Fruit fly (Drosophila melanogaster) whole organism, embryonic: ENCODE results near the gene CG7407.

Experiments used
- Aef1 ChIP-seq: fragments of 200-800 bp; sonication (Bioruptor generic); IDR thresholded peaks from 3 replicates; pipeline ENCODE4 v1.3.6; 2022; ENCODE audit warnings: missing biosample characterization, missing genetic modification characterization
- Atf6 ChIP-seq: fragments of 200-800 bp; sonication (Bioruptor generic); IDR thresholded peaks from 2 replicates; pipeline ENCODE4 v1.3.6; 2022; ENCODE audit warnings: missing biosample characterization, missing genetic modification characterization
- CG10543 ChIP-seq: fragments of 200-800 bp; sonication (Bioruptor generic); optimal IDR thresholded peaks from 3 replicates; lab custom pipeline; 2017; ENCODE audit warnings: missing biosample characterization, mild to moderate bottlenecking, missing genetic modification characterization, moderate library complexity
- CG10959 ChIP-seq: fragments of 200-800 bp; sonication (Bioruptor generic); IDR thresholded peaks from 2 replicates; pipeline ENCODE4 v1.3.6; 2022; ENCODE audit warnings: missing biosample characterization, missing genetic modification characterization
- CG11695 ChIP-seq: fragments of 200-800 bp; sonication (Bioruptor generic); IDR thresholded peaks from 3 replicates; pipeline ENCODE4 v1.3.6; 2022; ENCODE audit warnings: missing biosample characterization, missing genetic modification characterization
- CG12219 ChIP-seq: fragments of 200-800 bp; sonication (Bioruptor generic); optimal IDR thresholded peaks from 3 replicates; lab custom pipeline; 2018; ENCODE audit warnings: missing biosample characterization, mild to moderate bottlenecking, missing genetic modification characterization
- CG12769 ChIP-seq: fragments of 200-800 bp; sonication (Bioruptor generic); optimal IDR thresholded peaks from 2 replicates; lab custom pipeline; 2019; ENCODE audit warnings: missing biosample characterization, mild to moderate bottlenecking, missing genetic modification characterization, moderate library complexity
- CG13296 ChIP-seq: fragments of 200-800 bp; sonication (Bioruptor generic); optimal IDR thresholded peaks from 3 replicates; lab custom pipeline; 2018; ENCODE audit warnings: missing biosample characterization, mild to moderate bottlenecking, missing genetic modification characterization
- CG1603 ChIP-seq: fragments of 200-800 bp; sonication (Bioruptor generic); optimal IDR thresholded peaks from 2 replicates; lab custom pipeline; 2019; ENCODE audit warnings: missing biosample characterization, mild to moderate bottlenecking, missing genetic modification characterization, moderate library complexity
- CG16813 ChIP-seq: fragments of 200-800 bp; sonication (Bioruptor generic); IDR thresholded peaks from 3 replicates; pipeline ENCODE4 v1.3.6; 2022; ENCODE audit warnings: missing biosample characterization, missing genetic modification characterization; ENCODE audit not compliant: partially characterized antibody
- CG16863 ChIP-seq: fragments of 200-800 bp; sonication (Bioruptor generic); optimal IDR thresholded peaks from 3 replicates; lab custom pipeline; 2016; ENCODE audit warnings: missing biosample characterization, missing genetic modification characterization
- CG17186 ChIP-seq: fragments of 200-800 bp; sonication (Bioruptor generic); optimal IDR thresholded peaks from 3 replicates; lab custom pipeline; 2017; ENCODE audit warnings: missing biosample characterization, missing genetic modification reagents, missing genetic modification characterization
- CG2889 ChIP-seq: fragments of 200-800 bp; sonication (Bioruptor generic); IDR thresholded peaks from 3 replicates; pipeline ENCODE4 v1.3.6; 2022; ENCODE audit warnings: missing biosample characterization, missing genetic modification characterization
- CG31224 ChIP-seq: fragments of 200-800 bp; sonication (Bioruptor generic); IDR thresholded peaks from 2 replicates; pipeline ENCODE4 v1.3.6; 2022; ENCODE audit warnings: missing biosample characterization, missing genetic modification characterization
- CG31441 ChIP-seq: fragments of 200-800 bp; sonication (Bioruptor generic); IDR thresholded peaks from 2 replicates; pipeline ENCODE4 v1.3.6; 2022; ENCODE audit warnings: missing biosample characterization, missing genetic modification characterization
- CG4730 ChIP-seq: fragments of 200-800 bp; sonication (Bioruptor generic); IDR thresholded peaks from 2 replicates; pipeline ENCODE4 v1.3.6; 2022; ENCODE audit warnings: missing biosample characterization, missing genetic modification characterization
- CG6683 ChIP-seq: fragments of 200-800 bp; sonication (Bioruptor generic); optimal IDR thresholded peaks from 2 replicates; lab custom pipeline; 2017; ENCODE audit warnings: missing biosample characterization, mild to moderate bottlenecking, missing genetic modification characterization, missing genetic modification reagents
- CG6791 ChIP-seq: fragments of 200-800 bp; sonication (Bioruptor generic); IDR thresholded peaks from 3 replicates; pipeline ENCODE4 v1.3.6; 2022; ENCODE audit warnings: missing biosample characterization, missing genetic modification characterization; ENCODE audit not compliant: partially characterized antibody
- CG7839 ChIP-seq: fragments of 200-800 bp; sonication (Bioruptor generic); optimal IDR thresholded peaks from 3 replicates; lab custom pipeline; 2018; ENCODE audit warnings: missing biosample characterization, mild to moderate bottlenecking, missing genetic modification characterization, moderate library complexity
- CG7928 ChIP-seq: fragments of 200-800 bp; sonication (Bioruptor generic); optimal IDR thresholded peaks from 2 replicates; lab custom pipeline; 2017; ENCODE audit warnings: missing biosample characterization, mild to moderate bottlenecking, missing genetic modification characterization
- CG8281 ChIP-seq: fragments of 200-800 bp; sonication (Bioruptor generic); optimal IDR thresholded peaks from 2 replicates; lab custom pipeline; 2018; ENCODE audit warnings: missing biosample characterization, mild to moderate bottlenecking, missing genetic modification characterization, moderate library complexity
- CG8765 ChIP-seq: fragments of 200-800 bp; sonication (Bioruptor generic); IDR thresholded peaks from 2 replicates; pipeline ENCODE4 v1.3.6; 2022; ENCODE audit warnings: missing biosample characterization, missing genetic modification characterization
- CG9215 ChIP-seq: fragments of 200-800 bp; sonication (Bioruptor generic); IDR thresholded peaks from 2 replicates; pipeline ENCODE4 v1.3.6; 2022; ENCODE audit warnings: missing biosample characterization, missing genetic modification characterization
- CG9932 ChIP-seq: fragments of 200-800 bp; sonication (Bioruptor generic); IDR thresholded peaks from 2 replicates; pipeline ENCODE4 v1.3.6; 2022; ENCODE audit warnings: missing biosample characterization, missing genetic modification characterization
- Doc3 ChIP-seq: fragments of 200-800 bp; sonication (Bioruptor generic); IDR thresholded peaks from 3 replicates; pipeline ENCODE4 v1.3.6; 2022; ENCODE audit warnings: missing biosample characterization, missing genetic modification characterization; ENCODE audit not compliant: partially characterized antibody
- Gsc ChIP-seq: fragments of 200-800 bp; sonication (Bioruptor generic); IDR thresholded peaks from 2 replicates; pipeline ENCODE4 v1.3.6; 2022; ENCODE audit warnings: missing biosample characterization, missing genetic modification characterization
- HLH4C ChIP-seq: fragments of 200-800 bp; sonication (Bioruptor generic); IDR thresholded peaks from 3 replicates; pipeline ENCODE4 v1.3.6; 2022; ENCODE audit warnings: missing biosample characterization, missing genetic modification characterization; ENCODE audit not compliant: partially characterized antibody
- Hand ChIP-seq: fragments of 200-800 bp; sonication (Bioruptor generic); optimal IDR thresholded peaks from 2 replicates; lab custom pipeline; 2017; ENCODE audit warnings: mild to moderate bottlenecking, missing biosample characterization, missing genetic modification reagents, missing genetic modification characterization
- Poxn ChIP-seq: fragments of 200-800 bp; sonication (Bioruptor generic); IDR thresholded peaks from 2 replicates; pipeline ENCODE4 v1.3.6; 2022; ENCODE audit warnings: missing biosample characterization, missing genetic modification characterization
- Six4 ChIP-seq: fragments of 200-800 bp; sonication (Bioruptor generic); optimal IDR thresholded peaks from 2 replicates; lab custom pipeline; 2016; ENCODE audit warnings: missing biosample characterization, missing genetic modification characterization
- Sox102F ChIP-seq: fragments of 200-800 bp; sonication (Bioruptor generic); optimal IDR thresholded peaks from 2 replicates; lab custom pipeline; 2018; ENCODE audit warnings: missing biosample characterization, mild to moderate bottlenecking, missing genetic modification characterization, moderate library complexity
- Sry-β ChIP-seq: fragments of 200-800 bp; sonication (Bioruptor generic); optimal IDR thresholded peaks from 2 replicates; lab custom pipeline; 2018; ENCODE audit warnings: missing biosample characterization, mild to moderate bottlenecking, missing genetic modification characterization, moderate library complexity
- Sry-δ ChIP-seq: fragments of 200-800 bp; sonication (Bioruptor generic); optimal IDR thresholded peaks from 2 replicates; lab custom pipeline; 2016; ENCODE audit warnings: missing biosample characterization, missing genetic modification characterization
- Taf1 ChIP-seq: fragments of 200-800 bp; sonication (Bioruptor generic); IDR thresholded peaks from 2 replicates; pipeline ENCODE4 v1.3.6; 2022; ENCODE audit warnings: missing biosample characterization, missing genetic modification characterization
- Trl ChIP-seq, 3 experiments: fragments of >200 bp in 2 of 3; fragments of 200-800 bp in 1 of 3; sonication (Bioruptor generic) in 1 of 3; optimal IDR thresholded peaks; 2 replicates in 1 of 3; 3 replicates in 2 of 3; lab custom pipeline; 2016 to 2017; ENCODE audit warnings: missing biosample characterization in 1 of 3, missing genetic modification characterization in 1 of 3
- al ChIP-seq: fragments of 200-800 bp; sonication (Bioruptor generic); IDR thresholded peaks from 2 replicates; pipeline ENCODE4 v1.3.6; 2022; ENCODE audit warnings: missing biosample characterization, missing genetic modification characterization
- aop ChIP-seq: fragments of 200-800 bp; sonication (Bioruptor generic); IDR thresholded peaks from 2 replicates; pipeline ENCODE4 v1.3.6; 2022; ENCODE audit warnings: missing biosample characterization, missing genetic modification characterization
- bcd ChIP-seq: fragments of 200-800 bp; sonication (Bioruptor generic); optimal IDR thresholded peaks from 2 replicates; lab custom pipeline; 2017; ENCODE audit warnings: missing biosample characterization, mild to moderate bottlenecking, missing genetic modification characterization
- bowl ChIP-seq: fragments of 200-800 bp; sonication (Bioruptor generic); IDR thresholded peaks from 2 replicates; pipeline ENCODE4 v1.3.6; 2022; ENCODE audit warnings: missing biosample characterization, missing genetic modification characterization
- cas ChIP-seq: fragments of 200-800 bp; sonication (Bioruptor generic); IDR thresholded peaks from 2 replicates; pipeline ENCODE4 v1.3.6; 2022; ENCODE audit warnings: missing biosample characterization, missing genetic modification characterization
- cato ChIP-seq: fragments of 200-800 bp; sonication (Bioruptor generic); optimal IDR thresholded peaks from 2 replicates; lab custom pipeline; 2016; ENCODE audit warnings: missing biosample characterization, missing genetic modification characterization, borderline replicate concordance
- ci ChIP-seq: fragments of 200-800 bp; sonication (Bioruptor generic); IDR thresholded peaks from 3 replicates; pipeline ENCODE4 v1.3.6; 2022; ENCODE audit warnings: missing biosample characterization, missing genetic modification characterization
- fd102C ChIP-seq: fragments of 200-800 bp; sonication (Bioruptor generic); optimal IDR thresholded peaks from 2 replicates; lab custom pipeline; 2018; ENCODE audit warnings: missing biosample characterization, mild to moderate bottlenecking, missing genetic modification characterization, moderate library complexity
- h ChIP-seq: fragments of >200 bp; optimal IDR thresholded peaks from 2 replicates; lab custom pipeline; 2017
- ken ChIP-seq: fragments of 200-800 bp; sonication (Bioruptor generic); IDR thresholded peaks from 3 replicates; pipeline ENCODE4 v1.3.6; 2022; ENCODE audit warnings: missing biosample characterization, missing genetic modification characterization
- nmo ChIP-seq: fragments of 200-800 bp; sonication (Bioruptor generic); optimal IDR thresholded peaks from 2 replicates; lab custom pipeline; 2018; ENCODE audit warnings: missing biosample characterization, mild to moderate bottlenecking, missing genetic modification characterization, moderate library complexity
- odd ChIP-seq: fragments of 200-800 bp; sonication (Bioruptor generic); optimal IDR thresholded peaks from 2 replicates; lab custom pipeline; 2017; ENCODE audit warnings: missing biosample characterization, mild to moderate bottlenecking, missing genetic modification characterization
- org-1 ChIP-seq: fragments of 200-800 bp; sonication (Bioruptor generic); optimal IDR thresholded peaks from 2 replicates; lab custom pipeline; 2017; ENCODE audit warnings: missing biosample characterization, missing genetic modification characterization
- p53 ChIP-seq: fragments of 200-800 bp; sonication (Bioruptor generic); optimal IDR thresholded peaks from 2 replicates; lab custom pipeline; 2016; ENCODE audit warnings: missing biosample characterization, missing genetic modification characterization
- pnt ChIP-seq: fragments of 200-800 bp; sonication (Bioruptor generic); optimal IDR thresholded peaks from 3 replicates; lab custom pipeline; 2016; ENCODE audit warnings: missing biosample characterization, missing genetic modification characterization
- trh ChIP-seq: fragments of 200-800 bp; sonication (Bioruptor generic); optimal IDR thresholded peaks from 2 replicates; lab custom pipeline; 2016; ENCODE audit warnings: missing biosample characterization, missing genetic modification characterization
- vfl ChIP-seq: fragments of 200-800 bp; sonication (Bioruptor generic); optimal IDR thresholded peaks from 2 replicates; lab custom pipeline; 2016; ENCODE audit warnings: missing biosample characterization, missing genetic modification characterization

CG7407 gene

dm6 chr3L:21841079-21841478 is 17.8 kb downstream of the CG7407 start, which contains the start of gene P5CDh1 (continued):
- TF ChIP-seq Gsc, result no peak
- TF ChIP-seq CG6683 (GFP tag; lab: Kevin White, UChicago), result no peak
- no peak for TF ChIP-seq al (GFP tag; lab: Robert Waterston, UW)
- no peak for TF ChIP-seq CG8281 (tag; lab: Kevin White, UChicago)
- TF ChIP-seq fd102C (GFP tag; lab: Kevin White, UChicago), result no peak
- TF ChIP-seq CG8765 (GFP tag; lab: Robert Waterston, UW), result no peak
- TF ChIP-seq CG12219 (GFP tag; lab: Kevin White, UChicago), result no peak
- peak; percentile 87 for TF ChIP-seq HLH4C (GFP tag; lab: Robert Waterston, UW)
- no peak for TF ChIP-seq bowl (GFP tag; lab: Robert Waterston, UW)
- TF ChIP-seq CG10959 (GFP tag; lab: Robert Waterston, UW), result no peak
- peak; percentile 81 for TF ChIP-seq Sry-δ (GFP tag; lab: Kevin White, UChicago)
- TF ChIP-seq aop, result no peak
- no peak for TF ChIP-seq CG4730 (GFP tag; lab: Robert Waterston, UW)
- TF ChIP-seq bcd, result peak; percentile 1
- no peak for TF ChIP-seq Aef1 (GFP tag; lab: Robert Waterston, UW)
- peak; percentile 76 for TF ChIP-seq CG9932 (GFP tag; lab: Robert Waterston, UW)
- TF ChIP-seq odd (GFP tag; lab: Kevin White, UChicago), result no peak
- TF ChIP-seq Sox102F (GFP tag; lab: Kevin White, UChicago), result no peak
- peak; percentile 77 for TF ChIP-seq Doc3 (GFP tag; lab: Robert Waterston, UW)
- TF ChIP-seq ken, result 0 out of 3 replicates have a peak, but pooled peaks have one; percentile 38
- TF ChIP-seq Taf1 (GFP tag; lab: Robert Waterston, UW), result no peak
- peak; percentile 52 for TF ChIP-seq CG12769 (tag; lab: Kevin White, UChicago)
- no peak for TF ChIP-seq cas
- no peak for TF ChIP-seq Atf6 (GFP tag; lab: Robert Waterston, UW)
- TF ChIP-seq CG13296 (GFP tag; lab: Kevin White, UChicago), result no peak
- TF ChIP-seq Trl (optimal IDR thresholded peaks at IDR 0.05; lab: Kevin White, UChicago), result no peak
- TF ChIP-seq Trl (GFP tag; optimal IDR thresholded peaks at IDR 0.05; lab: Kevin White, UChicago), result no peak
- TF ChIP-seq CG6791 (GFP tag; lab: Robert Waterston, UW), result peak; percentile 83
- no peak for TF ChIP-seq p53
- TF ChIP-seq CG11695, result peak; percentile 33; the same call in 1 of the 3 replicates
- TF ChIP-seq Hand (GFP tag; lab: Kevin White, UChicago), result no peak
- TF ChIP-seq CG31441, result no peak
- TF ChIP-seq h (lab: Kevin White, UChicago), result no peak
- no peak for TF ChIP-seq Sry-β (GFP tag; lab: Kevin White, UChicago)
- TF ChIP-seq CG9215, result no peak
- no peak for TF ChIP-seq CG10543 (GFP tag; lab: Kevin White, UChicago)
- no peak for TF ChIP-seq CG16863 (GFP tag; lab: Kevin White, UChicago)
- peak; percentile 11 for TF ChIP-seq nmo (GFP tag; lab: Kevin White, UChicago)
- TF ChIP-seq cato (GFP tag; lab: Kevin White, UChicago), result no peak
- TF ChIP-seq ci (GFP tag; lab: Robert Waterston, UW), result peak; percentile 77
- TF ChIP-seq CG16813 (GFP tag; lab: Robert Waterston, UW), result peak; percentile 81
- peak; percentile 70 for TF ChIP-seq CG1603 (tag; lab: Kevin White, UChicago)
- TF ChIP-seq CG2889 (GFP tag; lab: Robert Waterston, UW), result 0 out of 3 replicates have a peak, but pooled peaks have one; percentile 39
- TF ChIP-seq Poxn, result no peak
- TF ChIP-seq CG31224 (GFP tag; lab: Robert Waterston, UW), result no peak
- TF ChIP-seq CG7928 (GFP tag; lab: Kevin White, UChicago), result peak; percentile 3
- no peak for TF ChIP-seq org-1 (GFP tag; lab: Kevin White, UChicago)
- no peak for TF ChIP-seq Six4
- TF ChIP-seq CG7839 (tag; lab: Kevin White, UChicago), result peak; percentile 5
- TF ChIP-seq vfl (GFP tag; lab: Kevin White, UChicago), result peak; percentile 15
- TF ChIP-seq pnt (GFP tag; lab: Kevin White, UChicago), result no peak
- TF ChIP-seq CG17186 (GFP tag; lab: Kevin White, UChicago), result peak; percentile 27
- no peak for TF ChIP-seq trh (GFP tag; lab: Kevin White, UChicago)
